Worm (Caenorhabditis elegans): ENCODE results near the gene F13E9.5.

DNA sequence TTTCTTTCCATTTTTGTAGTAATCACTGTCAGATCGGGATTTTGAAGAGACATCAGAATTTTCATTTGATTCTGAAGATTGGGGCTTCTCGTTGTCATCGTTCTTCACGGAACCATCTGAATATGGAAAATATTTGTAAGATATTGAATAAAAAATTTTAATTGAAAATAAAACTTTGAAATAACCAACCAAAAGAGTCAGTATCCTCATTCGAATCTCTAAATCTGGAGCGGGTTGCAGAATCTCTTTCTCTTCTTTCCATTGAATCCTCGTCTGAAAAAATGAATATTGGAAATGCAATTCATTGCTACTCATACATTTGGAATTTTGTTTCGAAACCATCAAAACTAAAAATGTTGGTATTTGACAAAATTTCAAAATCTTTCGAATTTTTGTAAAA, 14.0 kb upstream of the F13E9.5 start:
- TF ChIP-seq him-1 (tag; optimal IDR thresholded peaks at IDR 0.05) (no peak), W03F9.2 (tag; optimal IDR thresholded peaks at IDR 0.05) (no peak), dao-5 (tag; optimal IDR thresholded peaks at IDR 0.05) (no peak)

Data from whole organism, L4/young adult.